Fruit fly (Drosophila melanogaster): ENCODE results near the gene CG42779.

The CG42779 gene

dm6 chr3R:17121277-17121676 lies at the start of gene CG42779:
TSS of gene CG42779 (plus strand) at chr3R:17121577.
- TF ChIP-seq Pif1B (GFP tag; optimal IDR thresholded peaks at IDR 0.05): no peak
- TF ChIP-seq CG9948 (tag; optimal IDR thresholded peaks at IDR 0.05): no peak
- TF ChIP-seq EcR (GFP tag; optimal IDR thresholded peaks at IDR 0.05): no peak
- TF ChIP-seq CG32121 (GFP tag; IDR thresholded peaks at IDR 0.05): no peak
- no peak for TF ChIP-seq CG13204 (GFP tag; optimal IDR thresholded peaks at IDR 0.05)

DNA sequence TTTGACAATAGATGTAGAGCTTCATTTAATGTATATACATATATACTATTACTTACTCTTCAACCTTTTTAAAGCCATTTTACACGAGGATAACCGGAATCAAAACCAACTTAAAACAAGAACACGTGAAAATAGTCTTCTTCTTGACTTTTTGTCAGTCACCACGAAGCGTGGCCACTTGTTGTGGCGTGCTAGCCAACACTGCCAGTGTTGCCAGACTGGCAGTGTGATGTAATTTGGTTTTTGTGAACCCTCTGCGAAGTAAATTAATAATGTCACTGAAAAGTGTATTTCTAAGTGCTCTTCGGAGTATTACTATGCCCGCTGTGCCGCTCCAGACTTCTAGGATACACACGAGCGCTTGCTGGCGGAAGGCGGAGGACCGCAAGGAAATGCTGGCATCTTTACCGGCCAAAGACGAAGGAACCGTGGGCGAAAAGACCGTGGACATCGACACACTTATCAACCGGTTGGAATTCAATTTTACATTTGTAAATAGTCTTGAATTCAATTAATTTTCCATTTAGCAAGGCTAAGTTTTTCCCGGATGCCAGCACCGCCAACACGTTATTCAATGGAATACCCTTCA lies 48.8 kb upstream of the CG42779 start, which contains the start of the genes Ns1 and mRpS11:
Gene Ns1, minus strand, starts transcription at position 150 of the 589 bp plus-strand sequence.
Gene mRpS11, plus strand, starts transcription at position 207 of the 589 bp plus-strand sequence.
- TF ChIP-seq EcR (GFP tag; optimal IDR thresholded peaks at IDR 0.05): no peak
- peak; percentile 71; the same call in 1 of the 2 replicates for TF ChIP-seq CG12605 (GFP tag; IDR thresholded peaks at IDR 0.05)
- TF ChIP-seq Snoo (tag; optimal IDR thresholded peaks at IDR 0.05): peak; percentile 19
- no peak for TF ChIP-seq CG8301 (tag; optimal IDR thresholded peaks at IDR 0.05)
- TF ChIP-seq CG34367 (tag; optimal IDR thresholded peaks at IDR 0.05): no peak

- TF ChIP-seq Ets98B (GFP tag; IDR thresholded peaks at IDR 0.05): peak; percentile 23; the same call in 1 of the 2 replicates
- peak; percentile 51; the same call in 1 of the 3 replicates for TF ChIP-seq CG4496 (GFP tag; IDR thresholded peaks at IDR 0.05)
- TF ChIP-seq fd96Ca (GFP tag; IDR thresholded peaks at IDR 0.05): peak; percentile 33; the same call in 1 of the 3 replicates
- TF ChIP-seq D1 (tag; optimal IDR thresholded peaks at IDR 0.05): no peak
- TF ChIP-seq CG32121 (GFP tag; IDR thresholded peaks at IDR 0.05): 0 out of 2 replicates have a peak, but pooled peaks have one; percentile 15
- TF ChIP-seq EcR (GFP tag; optimal IDR thresholded peaks at IDR 0.05): peak; percentile 88
- TF ChIP-seq CG12605 (GFP tag; IDR thresholded peaks at IDR 0.05): peak; percentile 52
- TF ChIP-seq CG8301 (tag; optimal IDR thresholded peaks at IDR 0.05): no peak
These were observed 43.4 kb upstream of the CG42779 start for dm6 chr3R:17077968-17078417.

DNA sequence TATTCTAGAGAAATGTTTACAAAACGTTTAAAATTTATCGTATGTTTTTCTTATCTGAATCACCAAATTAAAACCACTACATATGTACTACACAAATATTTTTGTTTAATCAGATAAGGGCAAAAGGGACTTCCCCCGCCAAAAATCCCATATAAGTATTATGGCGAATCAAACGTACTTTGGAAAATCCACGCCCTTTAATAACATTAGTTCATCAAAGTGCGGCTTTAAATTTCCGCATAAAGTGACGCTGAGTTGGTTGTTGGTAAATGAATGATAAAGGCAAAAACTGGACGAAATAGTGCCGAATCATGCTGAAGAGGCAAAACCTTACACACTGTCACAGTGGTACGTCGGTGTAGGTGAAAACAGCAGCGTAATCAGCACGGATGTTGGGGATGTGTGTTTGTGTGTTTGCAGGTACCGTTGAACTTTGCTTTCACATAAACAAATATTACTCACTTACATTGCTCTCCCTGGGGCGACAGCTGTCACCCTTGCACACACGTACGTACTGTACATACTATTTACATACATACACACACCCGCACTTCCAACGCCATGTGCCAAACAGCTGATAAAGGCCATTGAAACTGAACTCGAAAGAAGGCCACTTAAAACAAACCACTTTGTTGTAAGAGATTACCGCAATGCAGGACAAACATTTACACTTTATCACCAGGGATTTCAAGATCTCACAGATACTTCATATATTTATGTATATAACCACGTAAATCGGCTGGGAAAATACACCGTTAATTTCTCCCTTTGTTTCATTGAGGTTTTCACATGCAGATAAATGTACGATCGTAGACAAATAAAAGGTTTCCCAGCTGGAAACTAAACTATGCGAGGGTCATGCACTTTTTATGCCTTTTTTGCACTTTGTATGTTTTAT lies 42.2 kb upstream of the CG42779 start:
- TF ChIP-seq CG12605 (GFP tag; IDR thresholded peaks at IDR 0.05) (peak; percentile 36; the same call in 1 of the 2 replicates), EcR (GFP tag; optimal IDR thresholded peaks at IDR 0.05) (peak; percentile 96), Pif1A (GFP tag; optimal IDR thresholded peaks at IDR 0.05) (peak; percentile 8), CG34367 (tag; optimal IDR thresholded peaks at IDR 0.05) (no peak), CG9948 (tag; optimal IDR thresholded peaks at IDR 0.05) (no peak), D1 (tag; optimal IDR thresholded peaks at IDR 0.05) (peak; percentile 57), CG4496 (GFP tag; IDR thresholded peaks at IDR 0.05) (peak; percentile 44; the same call in 1 of the 3 replicates), CG13204 (GFP tag; optimal IDR thresholded peaks at IDR 0.05) (peak; percentile 8), gl (tag; optimal IDR thresholded peaks at IDR 0.05) (peak; percentile 65), Ets98B (GFP tag; IDR thresholded peaks at IDR 0.05) (peak; percentile 12; the same call in 1 of the 2 replicates), fd96Ca (GFP tag; IDR thresholded peaks at IDR 0.05) (no peak), Pif1B (GFP tag; optimal IDR thresholded peaks at IDR 0.05) (peak; percentile 21)

- no peak for TF ChIP-seq CG32121 (GFP tag; IDR thresholded peaks at IDR 0.05)
- peak; percentile 7 for TF ChIP-seq CG9948 (tag; optimal IDR thresholded peaks at IDR 0.05)
- peak; percentile 17 for TF ChIP-seq CG8159 (tag; optimal IDR thresholded peaks at IDR 0.05)
- TF ChIP-seq CG15710 (tag; optimal IDR thresholded peaks at IDR 0.05): peak; percentile 48
- peak; percentile 13 for TF ChIP-seq CG14655 (GFP tag; optimal IDR thresholded peaks at IDR 0.05)
- no peak for TF ChIP-seq CG10348 (GFP tag; IDR thresholded peaks at IDR 0.05)
- TF ChIP-seq CG12605 (GFP tag; IDR thresholded peaks at IDR 0.05): no peak
- TF ChIP-seq CG4496 (GFP tag; IDR thresholded peaks at IDR 0.05): peak; percentile 69; the same call in 2 of the 3 replicates
- TF ChIP-seq Ets98B (GFP tag; IDR thresholded peaks at IDR 0.05): peak; percentile 22; the same call in 1 of the 2 replicates
- no peak for TF ChIP-seq Pif1B (GFP tag; optimal IDR thresholded peaks at IDR 0.05)
- no peak for TF ChIP-seq CG13204 (GFP tag; optimal IDR thresholded peaks at IDR 0.05)
- TF ChIP-seq fd96Ca (GFP tag; IDR thresholded peaks at IDR 0.05): no peak
- TF ChIP-seq Snoo (tag; optimal IDR thresholded peaks at IDR 0.05): peak; percentile 3
- TF ChIP-seq Pif1A (GFP tag; optimal IDR thresholded peaks at IDR 0.05): no peak
- no peak for TF ChIP-seq gl (tag; optimal IDR thresholded peaks at IDR 0.05)
- TF ChIP-seq D1 (tag; optimal IDR thresholded peaks at IDR 0.05): no peak
- TF ChIP-seq CG17806 (tag; optimal IDR thresholded peaks at IDR 0.05): no peak
- no peak for TF ChIP-seq CG8301 (tag; optimal IDR thresholded peaks at IDR 0.05)
- no peak for TF ChIP-seq EcR (GFP tag; optimal IDR thresholded peaks at IDR 0.05)
- 0 out of 2 replicates have a peak, but pooled peaks have one; percentile 16 for TF ChIP-seq rn (GFP tag; IDR thresholded peaks at IDR 0.05)
- no peak for TF ChIP-seq CG34367 (tag; optimal IDR thresholded peaks at IDR 0.05)
These were observed 41.5 kb upstream of the CG42779 start, which contains the start of the genes Keap1 and kuk for dm6 chr3R:17079859-17080255. TSS of gene Keap1 (minus strand) at chr3R:17079945. TSS of gene kuk (plus strand) at chr3R:17080244.
